Fruit fly (Drosophila melanogaster) whole organism, adult: Measurements from ENCODE around the gene CG31997.
A peak's percentile ranks its signal among the peaks of the same experiment; 100 is the strongest.

ENCODE experiments used
- CG11617 ChIP-seq: fragments of 200-800 bp; sonication (Bioruptor generic); optimal IDR thresholded peaks from 2 replicates; lab custom pipeline; 2017; ENCODE audit warnings: mild to moderate bottlenecking, missing biosample characterization, missing genetic modification reagents, missing genetic modification characterization
- CG12768 ChIP-seq: fragments of 200-800 bp; sonication (Bioruptor generic); optimal IDR thresholded peaks from 2 replicates; lab custom pipeline; 2017; ENCODE audit warnings: missing biosample characterization, missing genetic modification characterization, mild to moderate bottlenecking, moderate library complexity, missing genetic modification reagents
- CG14711 ChIP-seq: fragments of 200-800 bp; sonication (Bioruptor generic); optimal IDR thresholded peaks from 2 replicates; lab custom pipeline; 2018; ENCODE audit warnings: missing biosample characterization, mild to moderate bottlenecking, missing genetic modification characterization, moderate library complexity
- CG1620 ChIP-seq: fragments of 200-800 bp; sonication (Bioruptor generic); optimal IDR thresholded peaks from 2 replicates; lab custom pipeline; 2016; ENCODE audit warnings: missing biosample characterization, missing genetic modification characterization
- CG33017 ChIP-seq: fragments of 200-800 bp; sonication (Bioruptor generic); optimal IDR thresholded peaks from 2 replicates; lab custom pipeline; 2018; ENCODE audit warnings: missing biosample characterization, mild to moderate bottlenecking, missing genetic modification characterization, moderate library complexity
- CG5204 ChIP-seq: fragments of 200-800 bp; sonication (Bioruptor generic); optimal IDR thresholded peaks from 2 replicates; lab custom pipeline; 2016; ENCODE audit warnings: missing biosample characterization, missing genetic modification characterization
- CG7045 ChIP-seq: fragments of 200-800 bp; sonication (Bioruptor generic); optimal IDR thresholded peaks from 2 replicates; lab custom pipeline; 2017; ENCODE audit warnings: missing biosample characterization, mild to moderate bottlenecking, missing genetic modification characterization
- CG7101 ChIP-seq: fragments of 200-800 bp; sonication (Bioruptor generic); optimal IDR thresholded peaks from 2 replicates; lab custom pipeline; 2018; ENCODE audit warnings: missing biosample characterization, mild to moderate bottlenecking, missing genetic modification characterization, moderate library complexity
- Clk ChIP-seq: fragments of 200-800 bp; sonication (Bioruptor generic); optimal IDR thresholded peaks from 2 replicates; lab custom pipeline; 2017; ENCODE audit warnings: missing biosample characterization, missing genetic modification characterization
- Crg-1 ChIP-seq: fragments of 200-800 bp; sonication (Bioruptor generic); optimal IDR thresholded peaks from 2 replicates; lab custom pipeline; 2016; ENCODE audit warnings: missing biosample characterization, missing genetic modification characterization
- Hr96 ChIP-seq: fragments of 200-800 bp; sonication (Bioruptor generic); optimal IDR thresholded peaks from 2 replicates; lab custom pipeline; 2016; ENCODE audit warnings: missing biosample characterization, missing genetic modification characterization
- Mnt ChIP-seq: fragments of 200-800 bp; sonication (Bioruptor generic); optimal IDR thresholded peaks from 2 replicates; lab custom pipeline; 2016; ENCODE audit warnings: missing biosample characterization, mild to moderate bottlenecking, missing genetic modification characterization
- bab1 ChIP-seq: fragments of 200-800 bp; sonication (Bioruptor generic); optimal IDR thresholded peaks from 3 replicates; lab custom pipeline; 2019; ENCODE audit warnings: missing biosample characterization, mild to moderate bottlenecking, missing genetic modification characterization, moderate library complexity
- cic ChIP-seq: fragments of 200-800 bp; sonication (Bioruptor generic); optimal IDR thresholded peaks from 2 replicates; lab custom pipeline; 2017; ENCODE audit warnings: missing biosample characterization, mild to moderate bottlenecking, missing genetic modification characterization, moderate library complexity
- cnc ChIP-seq, 2 experiments: fragments of >200 bp; optimal IDR thresholded peaks; 2 replicates each; lab custom pipeline; 2017
- kay ChIP-seq: fragments of 200-800 bp; sonication (Bioruptor generic); peaks from one replicate; lab custom pipeline; 2016; ENCODE audit warnings: missing biosample characterization, missing genetic modification characterization, borderline replicate concordance
- ovo ChIP-seq: fragments of 200-800 bp; sonication (Bioruptor generic); optimal IDR thresholded peaks from 2 replicates; lab custom pipeline; 2016; ENCODE audit warnings: missing biosample characterization, missing genetic modification characterization
- pad ChIP-seq: fragments of 200-800 bp; sonication (Bioruptor generic); optimal IDR thresholded peaks from 3 replicates; lab custom pipeline; 2017; ENCODE audit warnings: missing biosample characterization, missing genetic modification characterization, mild to moderate bottlenecking, moderate library complexity, missing genetic modification reagents
- tj ChIP-seq: fragments of 200-800 bp; sonication (Bioruptor generic); optimal IDR thresholded peaks from 3 replicates; lab custom pipeline; 2017; ENCODE audit warnings: missing biosample characterization, mild to moderate bottlenecking, missing genetic modification characterization, moderate library complexity
- toe ChIP-seq: fragments of 200-800 bp; sonication (Bioruptor generic); optimal IDR thresholded peaks from 2 replicates; lab custom pipeline; 2016; ENCODE audit warnings: missing biosample characterization, missing genetic modification characterization

The CG31997 gene

DNA sequence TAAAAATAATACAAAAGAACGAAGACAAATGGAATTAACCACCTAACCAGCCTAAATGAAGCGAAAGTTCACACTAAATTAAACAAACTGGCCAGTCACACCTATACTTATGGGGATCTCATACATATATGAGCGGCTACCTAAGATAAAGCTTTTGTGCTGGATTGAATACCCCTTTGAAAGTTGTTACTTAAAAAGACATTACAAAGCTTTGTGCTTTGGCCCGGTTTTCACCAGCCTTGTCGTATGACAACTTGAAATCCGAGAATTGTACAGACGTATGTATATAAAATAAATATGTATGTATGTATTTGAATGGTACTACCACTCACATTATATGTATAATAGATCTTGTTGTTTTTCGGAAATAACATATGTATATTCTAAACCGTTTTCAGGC, at the start of gene CG31997:
Gene CG31997, minus strand, starts transcription at position 84 of the 400 bp plus-strand sequence.
- TF ChIP-seq bab1 (no peak), CG5204 (GFP tag; lab: Kevin White, UChicago) (no peak), pad (GFP tag; lab: Kevin White, UChicago) (peak; percentile 47), CG7045 (GFP tag; lab: Kevin White, UChicago) (no peak), ovo (GFP tag; lab: Kevin White, UChicago) (no peak), CG33017 (tag; lab: Kevin White, UChicago) (no peak), tj (GFP tag; lab: Kevin White, UChicago) (no peak), CG7101 (tag; lab: Kevin White, UChicago) (no peak), Clk (GFP tag; lab: Kevin White, UChicago) (no peak), kay (GFP tag; lab: Kevin White, UChicago) (peak; percentile 16), Crg-1 (GFP tag; lab: Kevin White, UChicago) (no peak)

DNA sequence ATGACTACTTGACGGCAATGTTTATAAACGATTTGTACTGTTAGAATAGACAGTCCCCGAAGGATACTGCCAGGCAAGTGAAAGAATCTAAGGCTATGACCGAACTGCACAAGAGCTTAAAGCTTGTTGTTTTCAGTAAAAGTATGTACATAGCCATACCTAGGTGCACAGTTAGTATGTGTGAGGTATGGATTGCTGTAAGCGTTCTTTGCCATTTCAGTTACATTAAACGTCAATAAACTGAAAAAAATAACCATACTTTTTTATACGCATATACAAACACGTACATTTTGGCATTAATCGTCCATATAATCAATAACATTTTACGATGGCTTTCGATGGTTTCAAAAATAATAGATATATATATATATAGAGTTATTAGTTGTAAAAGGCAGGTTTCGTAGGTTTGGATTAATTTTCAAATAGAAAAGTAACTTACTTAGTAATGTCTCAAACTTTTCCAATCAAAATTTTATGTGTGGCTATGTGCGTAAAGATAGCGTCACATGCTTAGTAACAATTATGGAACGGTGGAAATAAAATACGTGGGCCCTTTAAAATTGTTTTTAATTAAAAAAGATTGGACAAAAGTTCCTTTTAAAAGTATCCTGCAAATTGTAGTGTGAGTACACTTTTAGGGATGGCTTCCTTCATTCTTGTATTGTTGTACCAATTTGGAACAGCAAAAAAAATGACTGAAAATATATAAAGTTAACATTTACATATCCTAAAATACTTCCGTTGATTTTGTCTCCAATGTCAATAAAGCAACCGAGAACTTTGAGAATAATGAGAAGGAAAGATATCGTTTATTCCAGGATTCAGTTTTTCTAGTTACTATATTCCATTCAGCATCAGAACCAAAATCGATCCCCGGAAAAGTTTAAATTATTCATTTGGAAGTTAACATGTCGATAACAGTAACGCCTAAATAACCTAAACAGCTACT, 37.8 kb upstream of the CG31997 start, which contains the start of gene Abcd1:
Gene Abcd1, minus strand, starts transcription at position 444 of the 949 bp plus-strand sequence.
- no peak for TF ChIP-seq CG7045 (GFP tag; lab: Kevin White, UChicago)
- no peak for TF ChIP-seq Hr96 (GFP tag; lab: Kevin White, UChicago)
- TF ChIP-seq kay (GFP tag; lab: Kevin White, UChicago) = peak; percentile 90
- TF ChIP-seq cnc (optimal IDR thresholded peaks at IDR 0.05; lab: Kevin White, UChicago) = no peak
- TF ChIP-seq CG1620 (GFP tag; lab: Kevin White, UChicago) = no peak

DNA sequence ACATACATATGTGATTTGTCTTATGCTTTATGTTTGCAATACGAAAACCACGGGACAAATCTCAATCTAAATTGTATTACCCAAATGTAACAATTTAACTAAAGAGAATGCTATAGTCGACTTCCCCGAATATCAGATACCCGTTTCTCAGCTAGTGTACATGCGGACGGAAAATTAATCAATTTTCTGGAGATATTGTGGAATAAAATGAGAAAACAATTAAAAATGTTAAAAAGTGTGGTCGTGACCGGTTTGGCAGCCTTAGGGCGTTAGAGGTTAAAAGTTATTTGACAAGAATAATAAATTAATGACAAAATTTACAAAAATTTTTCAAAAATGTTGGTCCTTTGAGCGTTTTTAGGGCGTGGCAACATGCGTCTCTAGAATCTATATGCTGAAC, 36.7 kb upstream of the CG31997 start:
- no peak for TF ChIP-seq CG12768 (GFP tag; lab: Kevin White, UChicago)

DNA sequence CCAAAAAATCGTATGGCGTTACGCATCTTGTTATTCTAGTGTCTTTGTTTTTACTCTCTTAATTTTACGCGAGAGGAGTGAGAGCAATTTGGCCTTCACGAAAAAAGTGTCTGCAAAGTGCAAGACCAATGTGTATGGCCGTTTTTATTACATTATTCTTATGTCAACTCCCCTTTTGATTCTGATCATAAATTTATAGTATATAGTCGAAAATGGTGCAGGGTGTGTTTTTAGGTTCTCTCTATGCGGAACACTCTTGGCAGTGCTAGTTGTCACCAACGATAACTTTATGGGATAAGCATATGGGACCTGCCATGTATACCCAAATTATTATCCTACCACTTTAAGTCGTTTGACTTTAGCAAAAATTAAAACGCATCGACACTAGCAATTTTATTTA, 27.8 kb upstream of the CG31997 start:
- peak; percentile 50 for TF ChIP-seq kay (GFP tag; lab: Kevin White, UChicago)
- TF ChIP-seq toe (GFP tag; lab: Kevin White, UChicago) = no peak

DNA sequence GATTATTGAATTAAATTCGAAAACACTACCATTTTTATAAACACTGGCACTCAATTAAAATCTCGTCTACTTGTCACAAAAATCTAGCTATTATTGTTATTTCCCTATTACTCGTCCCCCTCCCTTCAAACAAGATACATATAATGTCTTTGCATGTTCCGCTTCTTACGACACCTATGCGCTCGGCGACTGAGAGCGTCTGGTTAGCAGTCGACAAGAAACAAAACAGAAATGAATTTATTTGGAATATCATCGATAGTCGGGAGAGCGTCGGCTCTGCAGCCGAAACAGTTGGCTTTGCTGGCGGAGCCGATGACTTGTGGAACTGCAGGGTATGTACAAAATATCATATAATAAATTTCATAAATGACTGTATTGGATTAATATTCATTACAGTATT, 25.8 kb upstream of the CG31997 start:
- TF ChIP-seq Crg-1 (GFP tag; lab: Kevin White, UChicago) = no peak
- no peak for TF ChIP-seq CG5204 (GFP tag; lab: Kevin White, UChicago)
- TF ChIP-seq tj (GFP tag; lab: Kevin White, UChicago) = no peak
- no peak for TF ChIP-seq Mnt (GFP tag; lab: Kevin White, UChicago)
- no peak for TF ChIP-seq CG33017 (tag; lab: Kevin White, UChicago)
- TF ChIP-seq toe (GFP tag; lab: Kevin White, UChicago) = no peak
- TF ChIP-seq kay (GFP tag; lab: Kevin White, UChicago) = no peak
- TF ChIP-seq cic (GFP tag; lab: Kevin White, UChicago) = no peak
- no peak for TF ChIP-seq CG7045 (GFP tag; lab: Kevin White, UChicago)
- TF ChIP-seq CG11617 (GFP tag; lab: Kevin White, UChicago) = no peak
- TF ChIP-seq Clk (GFP tag; lab: Kevin White, UChicago) = no peak
- TF ChIP-seq pad (GFP tag; lab: Kevin White, UChicago) = no peak
- no peak for TF ChIP-seq bab1

DNA sequence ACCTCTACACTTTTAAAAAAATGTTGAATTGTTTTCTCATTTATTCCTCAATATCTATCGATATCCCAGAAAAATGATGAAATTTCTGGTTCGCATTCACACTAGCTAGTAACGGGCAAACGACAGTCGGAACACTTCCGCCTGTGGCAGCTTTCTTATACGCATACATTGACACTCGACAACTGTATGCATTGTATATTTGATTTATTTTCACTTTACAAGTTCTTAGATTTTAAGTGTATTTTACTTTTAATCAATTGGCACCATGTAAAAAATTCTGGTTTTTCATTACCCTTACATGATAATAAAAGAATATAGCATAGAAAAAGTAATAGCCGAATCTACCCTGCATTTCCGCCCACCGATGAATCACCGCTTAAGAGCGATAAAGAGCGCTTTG, 24.9 kb upstream of the CG31997 start:
- TF ChIP-seq cic (GFP tag; lab: Kevin White, UChicago) = no peak

DNA sequence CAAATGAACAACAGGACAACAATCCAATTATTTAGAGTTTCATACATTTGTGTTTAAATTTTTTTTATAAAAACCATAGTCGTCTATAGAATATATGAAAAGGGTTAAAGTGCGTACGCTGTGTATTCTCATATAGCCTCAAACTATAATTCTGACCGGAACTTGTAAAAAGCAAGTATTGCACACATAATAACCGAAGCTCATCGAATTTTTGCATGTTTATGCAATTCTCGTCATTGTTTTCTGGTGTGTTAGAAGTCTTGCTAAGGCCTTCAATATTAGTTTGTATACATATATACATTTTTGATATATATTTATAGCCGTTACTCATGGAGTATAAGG, 24.0 kb upstream of the CG31997 start:
- TF ChIP-seq CG12768 (GFP tag; lab: Kevin White, UChicago) = no peak
- TF ChIP-seq tj (GFP tag; lab: Kevin White, UChicago) = no peak
- no peak for TF ChIP-seq Mnt (GFP tag; lab: Kevin White, UChicago)
- no peak for TF ChIP-seq toe (GFP tag; lab: Kevin White, UChicago)
- TF ChIP-seq CG33017 (tag; lab: Kevin White, UChicago) = no peak
- TF ChIP-seq CG11617 (GFP tag; lab: Kevin White, UChicago) = no peak
- no peak for TF ChIP-seq CG14711
- TF ChIP-seq Crg-1 (GFP tag; lab: Kevin White, UChicago) = no peak
- TF ChIP-seq CG5204 (GFP tag; lab: Kevin White, UChicago) = no peak
- TF ChIP-seq bab1 = no peak
- TF ChIP-seq kay (GFP tag; lab: Kevin White, UChicago) = no peak
- TF ChIP-seq cnc (optimal IDR thresholded peaks at IDR 0.05; lab: Kevin White, UChicago) = no peak
- TF ChIP-seq CG1620 (GFP tag; lab: Kevin White, UChicago) = no peak
- TF ChIP-seq ovo (GFP tag; lab: Kevin White, UChicago) = no peak
- TF ChIP-seq Clk (GFP tag; lab: Kevin White, UChicago) = no peak
- no peak for TF ChIP-seq CG7101 (tag; lab: Kevin White, UChicago)
- TF ChIP-seq cic (GFP tag; lab: Kevin White, UChicago) = no peak
- no peak for TF ChIP-seq CG7045 (GFP tag; lab: Kevin White, UChicago)
- no peak for TF ChIP-seq pad (GFP tag; lab: Kevin White, UChicago)
- no peak for TF ChIP-seq Hr96 (GFP tag; lab: Kevin White, UChicago)
